Fruit fly (Drosophila melanogaster) whole organism, embryonic: ENCODE results near the gene CG34116.

Source experiments
- Adf1 ChIP-seq: fragments of 200-800 bp; sonication (Bioruptor generic); IDR thresholded peaks from 2 replicates; pipeline ENCODE4 v1.3.6; 2022; ENCODE audit warnings: missing biosample characterization, missing genetic modification characterization
- BtbVII ChIP-seq: fragments of 200-800 bp; sonication (Bioruptor generic); optimal IDR thresholded peaks from 3 replicates; lab custom pipeline; 2017; ENCODE audit warnings: missing biosample characterization, mild to moderate bottlenecking, missing genetic modification characterization
- Bteb2 ChIP-seq: fragments of 200-800 bp; sonication (Bioruptor generic); optimal IDR thresholded peaks from 2 replicates; lab custom pipeline; 2016; ENCODE audit warnings: missing biosample characterization, missing genetic modification characterization
- CG10267 ChIP-seq: fragments of 200-800 bp; sonication (Bioruptor generic); optimal IDR thresholded peaks from 2 replicates; lab custom pipeline; 2018; ENCODE audit warnings: missing biosample characterization, mild to moderate bottlenecking, missing genetic modification characterization, moderate library complexity
- CG11504 ChIP-seq: fragments of 200-800 bp; sonication (Bioruptor generic); optimal IDR thresholded peaks from 3 replicates; lab custom pipeline; 2019; ENCODE audit warnings: missing biosample characterization, mild to moderate bottlenecking, missing genetic modification characterization, moderate library complexity
- CG11560 ChIP-seq: fragments of 200-800 bp; sonication (Bioruptor generic); IDR thresholded peaks from 3 replicates; pipeline ENCODE4 v1.3.6; 2022; ENCODE audit warnings: missing biosample characterization, missing genetic modification characterization
- CG12071 ChIP-seq: fragments of 200-800 bp; sonication (Bioruptor generic); optimal IDR thresholded peaks from 3 replicates; lab custom pipeline; 2018; ENCODE audit warnings: missing biosample characterization, mild to moderate bottlenecking, missing genetic modification characterization
- CG12155 ChIP-seq: fragments of 200-800 bp; sonication (Bioruptor generic); optimal IDR thresholded peaks from 3 replicates; lab custom pipeline; 2016; ENCODE audit warnings: missing biosample characterization, missing genetic modification characterization
- CG13894 ChIP-seq: fragments of 200-800 bp; sonication (Bioruptor generic); optimal IDR thresholded peaks from 3 replicates; lab custom pipeline; 2018; ENCODE audit warnings: missing biosample characterization, mild to moderate bottlenecking, missing genetic modification characterization, moderate library complexity
- CG18619 ChIP-seq: fragments of 200-800 bp; sonication (Bioruptor generic); optimal IDR thresholded peaks from 3 replicates; lab custom pipeline; 2017; ENCODE audit warnings: missing biosample characterization, mild to moderate bottlenecking, missing genetic modification characterization
- CG30403 ChIP-seq: fragments of 200-800 bp; sonication (Bioruptor generic); optimal IDR thresholded peaks from 3 replicates; lab custom pipeline; 2016; ENCODE audit warnings: missing biosample characterization, missing genetic modification characterization
- CG31365 ChIP-seq: fragments of 200-800 bp; sonication (Bioruptor generic); optimal IDR thresholded peaks from 2 replicates; lab custom pipeline; 2018; ENCODE audit warnings: missing biosample characterization, mild to moderate bottlenecking, missing genetic modification characterization
- CG3163 ChIP-seq: fragments of 200-800 bp; sonication (Bioruptor generic); optimal IDR thresholded peaks from 3 replicates; lab custom pipeline; 2016; ENCODE audit warnings: missing biosample characterization, missing genetic modification characterization
- CG4282 ChIP-seq: fragments of 200-800 bp; sonication (Bioruptor generic); optimal IDR thresholded peaks from 2 replicates; lab custom pipeline; 2016; ENCODE audit warnings: missing biosample characterization, missing genetic modification characterization
- CG4730 ChIP-seq: fragments of 200-800 bp; sonication (Bioruptor generic); IDR thresholded peaks from 2 replicates; pipeline ENCODE4 v1.3.6; 2022; ENCODE audit warnings: missing biosample characterization, missing genetic modification characterization
- CG6272 ChIP-seq: fragments of 200-800 bp; sonication (Bioruptor generic); IDR thresholded peaks from 2 replicates; pipeline ENCODE4 v1.3.6; 2022; ENCODE audit warnings: missing biosample characterization, missing genetic modification characterization
- CG6854 ChIP-seq: fragments of 200-800 bp; sonication (Bioruptor generic); optimal IDR thresholded peaks from 3 replicates; lab custom pipeline; 2017; ENCODE audit warnings: missing biosample characterization, mild to moderate bottlenecking, missing genetic modification characterization
- CG8089 ChIP-seq: fragments of 200-800 bp; sonication (Bioruptor generic); optimal IDR thresholded peaks from 3 replicates; lab custom pipeline; 2016; ENCODE audit warnings: missing biosample characterization, missing genetic modification characterization
- CG8478 ChIP-seq: fragments of >200 bp; optimal IDR thresholded peaks from 2 replicates; lab custom pipeline; 2018
- CG8924 ChIP-seq: fragments of 200-800 bp; optimal IDR thresholded peaks from 3 replicates; lab custom pipeline; 2019; ENCODE audit warnings: missing biosample characterization, mild to moderate bottlenecking, missing genetic modification characterization, moderate library complexity
- CG9797 ChIP-seq: fragments of 200-800 bp; sonication (Bioruptor generic); optimal IDR thresholded peaks from 3 replicates; lab custom pipeline; 2018; ENCODE audit warnings: missing biosample characterization, mild to moderate bottlenecking, missing genetic modification characterization
- CrebB ChIP-seq: fragments of 200-800 bp; sonication (Bioruptor generic); optimal IDR thresholded peaks from 3 replicates; lab custom pipeline; 2018; ENCODE audit warnings: missing biosample characterization, mild to moderate bottlenecking, missing genetic modification characterization
- D19B ChIP-seq: fragments of 200-800 bp; sonication (Bioruptor generic); optimal IDR thresholded peaks from 2 replicates; lab custom pipeline; 2017; ENCODE audit warnings: missing biosample characterization, mild to moderate bottlenecking, missing genetic modification characterization
- Dad ChIP-seq: fragments of 200-800 bp; sonication (Bioruptor generic); optimal IDR thresholded peaks from 3 replicates; lab custom pipeline; 2016; ENCODE audit warnings: missing biosample characterization, missing genetic modification characterization
- E2f1 ChIP-seq: fragments of 200-800 bp; sonication (Bioruptor generic); IDR thresholded peaks from 2 replicates; pipeline ENCODE4 v1.3.6; 2022; ENCODE audit warnings: missing biosample characterization, missing genetic modification characterization
- Fer3 ChIP-seq: fragments of 200-800 bp; sonication (Bioruptor generic); optimal IDR thresholded peaks from 2 replicates; lab custom pipeline; 2018; ENCODE audit warnings: missing biosample characterization, mild to moderate bottlenecking, missing genetic modification characterization, moderate library complexity
- Gug ChIP-seq: fragments of 200-800 bp; sonication (Bioruptor generic); IDR thresholded peaks from 4 replicates; pipeline ENCODE4 v1.3.6; 2022; ENCODE audit warnings: missing biosample characterization, missing genetic modification characterization
- HLHmδ ChIP-seq: fragments of 200-800 bp; sonication (Bioruptor generic); optimal IDR thresholded peaks from 2 replicates; lab custom pipeline; 2018; ENCODE audit warnings: missing biosample characterization, mild to moderate bottlenecking, missing genetic modification characterization, moderate library complexity
- Hr51 ChIP-seq, 2 experiments: fragments of 200-800 bp; sonication (Bioruptor generic); optimal IDR thresholded peaks; 2 replicates in 1 of 2; 3 replicates in 1 of 2; lab custom pipeline; 2016 to 2018; ENCODE audit warnings: missing biosample characterization in 2 of 2, missing genetic modification characterization in 2 of 2, mild to moderate bottlenecking in 1 of 2, moderate library complexity in 1 of 2
- Hr78 ChIP-seq, 2 experiments: fragments of 200-800 bp in 1 of 2; fragments of >200 bp in 1 of 2; sonication (Bioruptor generic) in 1 of 2; optimal IDR thresholded peaks; 2 replicates each; lab custom pipeline; 2017 to 2019; ENCODE audit warnings: missing biosample characterization in 2 of 2, missing genetic modification characterization in 2 of 2, mild to moderate bottlenecking in 1 of 2, moderate library complexity in 1 of 2
- NFAT ChIP-seq: fragments of 200-800 bp; sonication (Bioruptor generic); IDR thresholded peaks from 2 replicates; pipeline ENCODE4 v1.3.6; 2022; ENCODE audit warnings: missing biosample characterization, missing genetic modification characterization
- Scr ChIP-seq: fragments of 200-800 bp; sonication (Bioruptor generic); IDR thresholded peaks from 2 replicates; pipeline ENCODE4 v1.3.6; 2022; ENCODE audit warnings: missing biosample characterization, missing genetic modification characterization; ENCODE audit not compliant: partially characterized antibody
- Side ChIP-seq: fragments of 200-800 bp; sonication (Bioruptor generic); optimal IDR thresholded peaks from 2 replicates; lab custom pipeline; 2016; ENCODE audit warnings: missing biosample characterization, missing genetic modification characterization
- Vsx1 ChIP-seq: fragments of 200-800 bp; sonication (Bioruptor generic); optimal IDR thresholded peaks from 2 replicates; lab custom pipeline; 2017; ENCODE audit warnings: missing biosample characterization, mild to moderate bottlenecking, missing genetic modification characterization, missing genetic modification reagents
- Xrp1 ChIP-seq: fragments of 200-800 bp; sonication (Bioruptor generic); IDR thresholded peaks from 2 replicates; pipeline ENCODE4 v1.3.6; 2022; ENCODE audit warnings: missing biosample characterization, missing genetic modification characterization
- ac ChIP-seq: fragments of 200-800 bp; sonication (Bioruptor generic); optimal IDR thresholded peaks from 3 replicates; lab custom pipeline; 2017; ENCODE audit warnings: missing biosample characterization, mild to moderate bottlenecking, missing genetic modification characterization
- cas ChIP-seq: fragments of 200-800 bp; sonication (Bioruptor generic); IDR thresholded peaks from 2 replicates; pipeline ENCODE4 v1.3.6; 2022; ENCODE audit warnings: missing biosample characterization, missing genetic modification characterization
- da ChIP-seq: fragments of 200-800 bp; sonication (Bioruptor generic); optimal IDR thresholded peaks from 2 replicates; lab custom pipeline; 2016; ENCODE audit warnings: missing biosample characterization, missing genetic modification characterization
- en ChIP-seq: fragments of 200-800 bp; sonication (Bioruptor generic); optimal IDR thresholded peaks from 2 replicates; lab custom pipeline; 2016; ENCODE audit warnings: missing biosample characterization, missing genetic modification characterization
- ftz-f1 ChIP-seq: fragments of 200-800 bp; sonication (Bioruptor generic); optimal IDR thresholded peaks from 2 replicates; lab custom pipeline; 2016; ENCODE audit warnings: missing biosample characterization, missing genetic modification characterization
- knrl ChIP-seq: fragments of 200-800 bp; sonication (Bioruptor generic); IDR thresholded peaks from 3 replicates; pipeline ENCODE4 v1.3.6; 2022; ENCODE audit warnings: missing biosample characterization, missing genetic modification characterization; ENCODE audit not compliant: partially characterized antibody
- luna ChIP-seq: fragments of 200-800 bp; sonication (Bioruptor generic); optimal IDR thresholded peaks from 2 replicates; lab custom pipeline; 2016; ENCODE audit warnings: missing biosample characterization, missing genetic modification characterization
- nerfin-1 ChIP-seq: fragments of 200-800 bp; sonication (Bioruptor generic); optimal IDR thresholded peaks from 3 replicates; lab custom pipeline; 2019; ENCODE audit warnings: missing biosample characterization, mild to moderate bottlenecking, missing genetic modification characterization, moderate library complexity
- oc ChIP-seq: fragments of 200-800 bp; sonication (Bioruptor generic); optimal IDR thresholded peaks from 2 replicates; lab custom pipeline; 2018; ENCODE audit warnings: missing biosample characterization, mild to moderate bottlenecking, missing genetic modification characterization, moderate library complexity
- sens-2 ChIP-seq: fragments of 200-800 bp; sonication (Bioruptor generic); IDR thresholded peaks from 2 replicates; pipeline ENCODE4 v1.3.6; 2022; ENCODE audit warnings: missing biosample characterization, missing genetic modification characterization
- slou ChIP-seq: fragments of 200-800 bp; sonication (Bioruptor generic); optimal IDR thresholded peaks from 3 replicates; lab custom pipeline; 2016; ENCODE audit warnings: missing biosample characterization, missing genetic modification characterization
- tup ChIP-seq: fragments of 200-800 bp; sonication (Bioruptor generic); optimal IDR thresholded peaks from 2 replicates; lab custom pipeline; 2016; ENCODE audit warnings: missing biosample characterization, mild to moderate bottlenecking, missing genetic modification characterization, moderate library complexity
- tx ChIP-seq: fragments of 200-800 bp; sonication (Bioruptor generic); optimal IDR thresholded peaks from 2 replicates; lab custom pipeline; 2016; ENCODE audit warnings: missing biosample characterization, missing genetic modification characterization
- usp ChIP-seq: fragments of >200 bp; optimal IDR thresholded peaks from 2 replicates; lab custom pipeline; 2017; ENCODE audit warnings: missing biosample characterization, missing genetic modification characterization
- wor ChIP-seq: fragments of 200-800 bp; sonication (Bioruptor generic); IDR thresholded peaks from 2 replicates; pipeline ENCODE4 v1.3.6; 2022; ENCODE audit warnings: missing biosample characterization, missing genetic modification characterization
- zfh1 ChIP-seq: fragments of 200-800 bp; sonication (Bioruptor generic); IDR thresholded peaks from 3 replicates; pipeline ENCODE4 v1.3.6; 2022; ENCODE audit warnings: missing biosample characterization, missing genetic modification characterization

CG34116 gene

dm6 chr3L:19793438-19793998 lies 12.3 kb downstream of the CG34116 start, which contains the start of the genes CG42637, Gyc76C and SREBP (continued):
- TF ChIP-seq CG6272 (GFP tag; lab: Robert Waterston, UW), result no peak
- no peak for TF ChIP-seq Hr78 (GFP tag; optimal IDR thresholded peaks at IDR 0.05; lab: Kevin White, UChicago)
- no peak for TF ChIP-seq wor (GFP tag; lab: Robert Waterston, UW)
- no peak for TF ChIP-seq en (GFP tag; lab: Kevin White, UChicago)
- no peak for TF ChIP-seq nerfin-1
- TF ChIP-seq CG6854 (GFP tag; lab: Kevin White, UChicago), result no peak
- TF ChIP-seq Xrp1 (GFP tag; lab: Robert Waterston, UW), result no peak
- peak; percentile 100 for TF ChIP-seq CG3163 (GFP tag; lab: Kevin White, UChicago)
- TF ChIP-seq Gug, result no peak
- TF ChIP-seq CG30403 (GFP tag; lab: Kevin White, UChicago), result no peak
- no peak for TF ChIP-seq sens-2
- peak; percentile 66 for TF ChIP-seq CG10267
- peak; percentile 96 for TF ChIP-seq CG9797 (GFP tag; lab: Kevin White, UChicago)
- TF ChIP-seq CG11504, result peak; percentile 35
- peak; percentile 60 for TF ChIP-seq CrebB (tag; lab: Kevin White, UChicago)
- TF ChIP-seq cas (GFP tag; lab: Robert Waterston, UW), result no peak
- TF ChIP-seq CG12155, result no peak
- peak; percentile 60 for TF ChIP-seq CG8924
- TF ChIP-seq Scr (GFP tag; lab: Robert Waterston, UW), result peak; percentile 15; the same call in 1 of the 2 replicates
- TF ChIP-seq Dad (GFP tag; lab: Kevin White, UChicago), result peak; percentile 48
- no peak for TF ChIP-seq D19B (GFP tag; lab: Kevin White, UChicago)
- TF ChIP-seq zfh1, result 0 out of 3 replicates have a peak, but pooled peaks have one; percentile 36
- no peak for TF ChIP-seq luna
- TF ChIP-seq usp (GFP tag; lab: Kevin White, UChicago), result no peak
- TF ChIP-seq NFAT (GFP tag; lab: Robert Waterston, UW), result no peak
- TF ChIP-seq da (GFP tag; lab: Kevin White, UChicago), result no peak
- no peak for TF ChIP-seq CG4730 (GFP tag; lab: Robert Waterston, UW)
- TF ChIP-seq CG4282 (GFP tag; lab: Kevin White, UChicago), result no peak
- TF ChIP-seq tup (GFP tag; lab: Kevin White, UChicago), result no peak
- no peak for TF ChIP-seq Vsx1 (GFP tag; lab: Kevin White, UChicago)
- TF ChIP-seq CG12071 (GFP tag; lab: Kevin White, UChicago), result peak; percentile 6
- TF ChIP-seq BtbVII (GFP tag; lab: Kevin White, UChicago), result no peak
- TF ChIP-seq E2f1 (GFP tag; lab: Robert Waterston, UW), result peak; percentile 31; the same call in 1 of the 2 replicates
- TF ChIP-seq Hr51 (GFP tag; optimal IDR thresholded peaks at IDR 0.05; lab: Kevin White, UChicago), result no peak
- TF ChIP-seq CG8478 (lab: Kevin White, UChicago), result no peak
- peak; percentile 64 for TF ChIP-seq CG13894
- no peak for TF ChIP-seq CG11560 (tag; lab: Robert Waterston, UW)
- no peak for TF ChIP-seq ftz-f1
- no peak for TF ChIP-seq Bteb2 (GFP tag; lab: Kevin White, UChicago)
- TF ChIP-seq knrl (GFP tag; lab: Robert Waterston, UW), result peak; percentile 56; the same call in 2 of the 3 replicates
- peak; percentile 5 for TF ChIP-seq HLHmδ (GFP tag; lab: Kevin White, UChicago)
- peak; percentile 2 for TF ChIP-seq CG18619 (GFP tag; lab: Kevin White, UChicago)
- TF ChIP-seq slou (GFP tag; lab: Kevin White, UChicago), result no peak
- TF ChIP-seq Side, result peak; percentile 6
- no peak for TF ChIP-seq ac
- TF ChIP-seq CG31365 (tag; lab: Kevin White, UChicago), result no peak
- TF ChIP-seq CG8089 (GFP tag; lab: Kevin White, UChicago), result no peak
- TF ChIP-seq oc (tag; lab: Kevin White, UChicago), result peak; percentile 10
- TF ChIP-seq tx, result no peak
- peak; percentile 25; the same call in 1 of the 2 replicates for TF ChIP-seq Adf1
- TF ChIP-seq Fer3 (tag; lab: Kevin White, UChicago), result no peak
